Fruit fly (Drosophila melanogaster) ovary, adult (tissue): Measurements from ENCODE around the gene msl-2.

Experiments
- CG17801 ChIP-seq: fragments of 200-800 bp; optimal IDR thresholded peaks from 2 replicates; lab custom pipeline; 2019; ENCODE audit warnings: missing biosample characterization, mild to moderate bottlenecking, missing genetic modification characterization, moderate library complexity; ENCODE audit not compliant: partially characterized antibody

msl-2 gene

DNA sequence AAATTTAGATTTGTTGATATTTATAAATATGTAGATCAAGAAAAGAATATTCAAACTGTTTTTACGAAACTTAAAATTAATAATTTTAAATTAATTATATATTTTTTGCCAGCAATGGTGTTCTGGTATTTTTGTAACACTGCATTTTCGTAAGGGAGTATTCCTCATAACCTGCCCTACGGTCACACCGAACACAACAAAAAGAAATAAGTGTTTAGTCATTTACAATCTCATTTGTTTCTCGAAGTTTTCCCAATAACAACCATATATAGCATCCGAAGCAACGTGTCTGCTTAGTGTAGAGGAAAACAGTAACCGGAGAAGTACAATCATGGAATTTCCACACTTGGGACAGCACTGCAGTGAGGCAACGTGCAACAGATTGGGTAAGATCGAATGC, 13.6 kb downstream of the msl-2 start, which contains the start of gene CG12795:
Gene CG12795, plus strand, starts transcription at position 181 of the 400 bp plus-strand sequence.
- TF ChIP-seq CG17801 (GFP tag; lab: Kevin White, UChicago), result peak; percentile 35

DNA sequence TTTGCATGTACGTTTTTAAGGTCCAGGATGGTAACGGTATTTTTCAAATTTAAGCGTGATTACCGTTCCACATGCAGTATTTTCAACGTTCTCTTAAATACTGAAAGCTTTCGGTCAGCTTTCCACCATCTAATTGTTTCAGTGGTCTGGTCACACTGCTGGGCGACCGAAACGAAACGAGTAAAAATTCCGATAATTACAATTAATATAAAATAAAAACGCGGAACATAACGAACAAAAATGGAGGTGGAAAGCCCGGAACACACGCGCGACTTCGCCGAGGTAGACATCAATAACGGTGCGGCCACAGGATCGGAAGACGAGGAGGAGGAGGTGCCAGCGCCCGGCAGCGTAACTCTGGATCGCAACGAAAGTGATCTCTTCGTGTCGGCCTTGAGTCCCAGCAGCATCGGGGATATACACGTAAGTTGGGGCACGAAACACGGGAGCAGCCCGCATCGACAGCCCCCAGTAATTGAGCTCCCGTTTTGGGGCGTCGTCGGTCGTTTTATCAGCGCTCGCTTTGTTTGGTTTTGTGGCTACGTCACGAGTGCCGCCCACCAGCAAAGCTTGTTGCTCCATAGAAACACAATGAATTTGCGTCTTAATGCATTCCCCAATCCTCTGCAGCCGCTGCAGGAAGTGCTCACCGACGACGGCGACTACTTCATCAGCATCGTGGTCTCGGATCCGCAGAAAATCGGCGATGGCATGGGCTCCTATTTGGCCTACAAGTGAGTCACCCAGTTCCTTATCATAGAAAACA, 16.2 kb downstream of the msl-2 start, which contains the start of gene Snx1:
Gene Snx1, plus strand, starts transcription at position 129 of the 766 bp plus-strand sequence.
- TF ChIP-seq CG17801 (GFP tag; lab: Kevin White, UChicago), result peak; percentile 52

DNA sequence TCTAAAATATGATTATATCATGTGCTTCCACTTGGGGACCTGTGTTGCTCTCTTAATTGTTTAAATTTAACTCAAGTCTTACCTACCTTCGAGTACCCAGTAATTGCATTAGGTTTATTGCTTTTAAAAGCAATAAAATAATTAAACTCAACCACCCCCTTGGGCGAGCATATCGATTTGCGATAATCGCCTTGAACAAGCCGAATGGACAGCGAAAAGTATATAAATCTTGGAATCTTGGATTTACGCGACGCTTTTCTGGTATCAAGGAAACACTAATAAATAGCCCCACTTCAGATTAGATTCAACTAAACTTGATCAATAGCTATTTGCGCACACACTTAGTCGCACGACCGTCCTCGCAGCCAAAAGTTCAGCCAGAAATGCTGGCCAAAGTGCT, 20.3 kb downstream of the msl-2 start, which contains the start of gene CG2772:
Gene CG2772, plus strand, starts transcription at position 338 of the 400 bp plus-strand sequence.
- TF ChIP-seq CG17801 (GFP tag; lab: Kevin White, UChicago), result no peak

DNA sequence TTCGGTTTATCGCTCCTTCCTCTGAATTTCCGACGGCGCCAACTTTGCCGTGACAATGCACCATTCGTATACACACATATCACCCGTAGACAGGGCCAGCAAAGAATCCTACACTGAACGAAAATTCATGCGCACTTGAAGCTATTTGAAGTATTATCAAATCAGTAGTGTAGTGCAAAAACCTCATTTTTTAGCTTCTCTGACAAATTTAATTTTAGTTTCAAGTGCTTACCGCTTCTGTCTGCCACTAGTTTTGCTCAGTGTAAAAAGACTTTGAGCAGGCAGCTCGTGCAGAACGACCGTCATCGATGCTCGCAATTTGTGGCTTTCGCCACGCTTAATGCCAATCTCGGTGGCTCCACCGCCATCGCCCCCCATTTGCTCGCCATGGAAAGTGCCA, 21.1 kb downstream of the msl-2 start:
- TF ChIP-seq CG17801 (GFP tag; lab: Kevin White, UChicago), result no peak

DNA sequence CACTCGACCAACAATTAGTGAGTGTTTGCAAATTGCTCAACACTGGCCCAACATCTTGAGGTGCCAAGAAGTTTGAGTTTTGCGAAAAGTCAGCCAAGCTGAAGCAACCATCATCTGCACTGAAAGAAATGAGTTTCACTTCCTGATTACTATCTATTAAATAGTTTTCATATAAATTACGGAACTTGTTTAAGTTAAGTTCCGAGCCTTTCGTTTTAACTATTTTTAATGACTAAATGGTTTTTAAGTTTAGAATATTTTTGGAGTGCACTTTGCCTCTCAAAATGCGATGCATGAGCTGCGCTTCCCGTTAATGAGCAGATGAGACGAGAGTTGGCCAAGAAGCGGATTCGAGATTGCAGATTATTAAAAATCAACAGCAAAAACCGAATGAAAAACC, 24.2 kb downstream of the msl-2 start:
- TF ChIP-seq CG17801 (GFP tag; lab: Kevin White, UChicago), result no peak

DNA sequence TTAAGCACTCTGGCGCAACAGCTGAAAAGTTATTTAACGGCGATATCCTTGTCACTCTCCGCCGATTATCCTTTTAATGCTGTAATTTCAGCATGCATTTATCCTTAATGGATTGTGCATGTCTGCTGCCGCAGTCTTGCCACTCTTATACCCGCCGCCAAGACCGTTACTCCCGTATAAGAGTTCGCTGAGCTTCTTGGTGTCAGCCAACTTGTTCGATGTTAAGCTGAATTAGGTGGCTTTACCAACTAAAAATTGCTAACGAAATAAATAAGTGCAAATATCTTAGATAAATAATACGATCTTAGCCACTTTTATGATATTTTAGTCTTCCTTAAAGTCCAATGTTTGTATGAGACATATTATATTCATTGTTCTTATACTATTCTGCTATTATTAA, 24.8 kb downstream of the msl-2 start:
- TF ChIP-seq CG17801 (GFP tag; lab: Kevin White, UChicago), result no peak

DNA sequence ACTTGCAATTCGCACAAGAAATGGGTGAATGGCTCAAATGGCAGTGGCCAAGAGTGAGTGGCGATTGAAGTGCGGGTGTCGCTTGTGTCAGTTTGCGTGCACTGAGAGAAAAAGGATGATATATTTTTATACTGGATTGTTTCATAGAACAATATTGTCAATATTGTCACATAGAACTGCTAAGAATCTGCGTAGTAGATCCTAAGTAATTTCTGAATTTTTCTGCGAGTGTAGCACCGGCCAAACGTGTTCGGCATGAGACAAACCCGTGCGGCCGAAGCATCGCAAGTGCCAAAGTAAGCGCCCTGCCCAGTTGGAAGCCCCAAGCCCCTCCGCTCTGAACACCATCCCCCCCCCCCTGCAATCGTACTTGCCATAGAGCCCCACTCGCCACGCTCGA, 25.6 kb downstream of the msl-2 start:
- TF ChIP-seq CG17801 (GFP tag; lab: Kevin White, UChicago), result no peak

DNA sequence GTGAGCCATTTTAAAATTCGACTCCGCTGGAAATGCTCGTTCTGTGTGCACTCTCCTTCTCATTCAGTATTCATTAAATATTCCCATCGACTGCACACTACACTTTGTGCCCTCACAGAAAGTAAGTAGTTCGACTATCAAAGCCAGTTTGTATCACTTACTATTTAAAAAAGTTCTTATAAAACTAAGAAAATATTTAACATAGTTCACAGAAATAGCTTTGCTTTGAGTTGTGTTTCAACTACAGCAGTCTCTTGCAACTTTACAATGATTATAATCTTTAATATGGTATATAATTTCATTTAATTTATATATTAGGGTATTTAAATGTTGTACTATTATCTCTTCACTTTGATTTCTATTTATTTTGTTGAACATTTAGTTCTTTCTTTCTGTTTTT, 26.4 kb downstream of the msl-2 start:
- TF ChIP-seq CG17801 (GFP tag; lab: Kevin White, UChicago), result no peak

DNA sequence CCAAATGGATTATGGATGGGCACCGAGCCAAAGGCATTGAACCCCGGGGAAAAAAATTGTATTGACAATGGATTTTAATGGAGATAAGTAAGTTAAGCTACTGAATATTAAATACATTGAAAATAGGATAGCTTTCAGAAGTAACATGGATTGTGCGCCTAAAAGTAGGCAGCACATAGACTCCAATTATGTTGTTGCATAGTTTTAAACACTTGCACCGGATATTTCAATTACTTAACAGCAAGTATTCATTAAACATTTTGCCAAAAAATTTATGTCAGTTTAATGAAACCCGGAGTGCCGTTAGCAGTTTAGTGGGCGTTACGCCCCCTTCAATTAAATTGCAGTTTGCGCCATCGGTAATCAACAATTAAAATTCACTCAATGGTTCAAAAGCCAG, 27.8 kb downstream of the msl-2 start:
- no peak for TF ChIP-seq CG17801 (GFP tag; lab: Kevin White, UChicago)

DNA sequence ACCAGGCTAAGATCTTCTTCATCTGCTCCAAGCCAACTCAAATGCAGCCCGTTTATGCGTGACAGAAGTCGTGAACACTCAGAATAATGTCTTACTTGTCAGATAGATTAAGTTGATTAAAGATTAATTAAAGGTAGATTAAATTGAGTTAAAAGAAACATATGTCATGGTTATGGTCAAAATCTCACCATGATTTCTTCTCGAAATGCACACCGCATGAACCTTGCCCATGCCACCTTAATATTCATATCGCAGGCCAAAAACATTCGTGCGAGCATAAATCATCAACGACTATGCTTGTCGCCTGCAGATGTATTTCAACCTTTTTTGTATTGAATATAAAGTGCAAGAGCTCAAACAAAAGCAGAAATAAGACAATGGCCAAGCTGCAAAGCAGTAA, 28.8 kb downstream of the msl-2 start:
- TF ChIP-seq CG17801 (GFP tag; lab: Kevin White, UChicago), result no peak

DNA sequence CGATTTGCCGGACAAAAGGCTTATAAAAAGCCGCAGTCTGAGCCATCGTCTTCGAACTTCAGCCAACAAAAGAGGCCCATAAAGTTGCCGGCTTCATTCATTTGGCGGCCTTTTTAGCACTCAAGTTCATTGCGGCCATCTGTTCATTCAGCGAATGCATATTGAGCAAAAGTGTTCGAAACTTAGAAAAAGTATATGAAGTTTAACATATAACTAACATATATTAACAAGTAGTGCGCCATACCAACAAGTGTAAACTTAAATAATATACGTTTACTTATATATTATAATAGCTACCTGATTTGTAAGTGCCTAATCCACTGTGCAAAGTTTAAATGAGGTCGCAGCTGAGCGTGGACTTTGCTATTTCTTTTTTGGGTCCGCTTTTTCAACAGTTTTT, 29.6 kb downstream of the msl-2 start:
- TF ChIP-seq CG17801 (GFP tag; lab: Kevin White, UChicago), result no peak

DNA sequence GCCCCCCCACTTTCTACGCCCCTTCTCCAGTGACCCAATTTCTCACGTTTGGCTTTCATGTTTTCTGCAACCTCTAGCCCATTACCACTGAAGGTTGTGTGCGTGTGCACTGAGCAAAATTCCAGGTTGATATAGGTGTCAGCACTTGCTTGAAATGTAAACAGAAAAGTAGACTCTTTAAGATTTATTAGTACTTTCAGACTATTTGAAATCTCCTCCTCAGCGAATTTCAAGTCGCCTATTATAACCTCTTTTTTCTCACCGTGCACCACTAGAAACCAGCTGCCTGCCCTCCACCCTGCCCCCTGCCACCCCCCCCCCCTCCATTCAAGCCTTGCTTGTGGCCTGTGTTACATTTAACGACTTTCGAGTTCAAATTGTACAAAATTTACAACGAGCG, 30.8 kb downstream of the msl-2 start:
- no peak for TF ChIP-seq CG17801 (GFP tag; lab: Kevin White, UChicago)

DNA sequence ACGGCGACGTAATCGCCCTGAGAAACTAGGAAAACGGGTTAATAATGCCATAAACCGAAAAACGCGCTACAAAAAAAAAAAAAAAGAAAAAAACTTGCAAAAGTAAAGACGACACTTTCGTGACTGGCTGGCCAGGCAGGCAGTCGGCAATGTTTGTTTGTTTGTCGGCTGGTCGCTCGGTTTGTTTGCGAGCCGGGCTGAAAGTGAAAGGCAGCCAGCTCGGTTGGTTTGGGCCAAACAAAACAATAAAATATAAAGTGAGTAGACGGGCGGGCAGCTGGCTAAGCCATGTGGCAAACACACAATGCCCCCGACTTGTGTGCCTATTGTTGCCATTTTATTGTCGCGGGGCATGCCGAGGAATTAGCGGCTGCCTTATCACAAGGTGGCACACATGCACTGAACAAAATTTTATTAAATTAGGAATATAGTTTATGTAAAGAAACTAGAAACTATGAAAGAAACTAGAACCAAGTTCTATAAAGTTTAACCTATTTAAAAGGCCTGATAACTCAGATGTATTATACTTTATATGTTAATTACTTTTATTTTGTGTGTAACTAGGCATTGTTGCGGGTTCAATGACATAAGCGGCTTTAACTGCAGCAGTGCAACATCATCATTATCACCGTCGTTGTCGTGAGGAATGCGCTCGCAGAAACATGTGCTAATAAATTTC, 37.4 kb downstream of the msl-2 start:
- TF ChIP-seq CG17801 (GFP tag; lab: Kevin White, UChicago), result no peak

DNA sequence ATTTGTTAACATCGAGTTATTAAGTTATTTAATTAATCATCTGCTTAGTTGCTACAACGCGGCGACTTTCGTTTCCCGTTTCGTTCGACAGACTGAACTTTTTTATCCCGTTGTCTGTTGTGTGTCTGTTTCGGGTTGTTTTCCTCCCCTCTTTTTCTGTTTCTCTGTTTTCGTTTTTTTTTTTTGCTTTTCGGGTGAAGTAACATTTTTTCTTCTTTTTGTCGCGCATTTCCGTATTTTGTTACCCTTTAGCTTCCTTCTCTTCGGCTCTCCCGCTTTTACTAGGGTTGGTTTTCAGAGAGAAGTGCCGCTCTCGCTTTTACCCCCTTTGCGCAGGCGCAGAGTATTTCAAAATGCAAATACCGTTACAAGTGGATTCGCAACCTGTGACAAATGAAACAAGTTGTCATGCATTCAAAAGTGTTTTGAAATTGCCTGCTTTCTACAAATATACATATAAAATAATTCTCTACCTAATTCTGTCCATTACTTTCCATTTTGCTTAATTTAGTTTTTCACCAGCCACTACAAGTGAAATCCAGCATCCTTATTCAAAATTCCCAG, 39.2 kb downstream of the msl-2 start, which contains the start of gene Pgant2:
Gene Pgant2, minus strand, starts transcription at position 51 of the 564 bp plus-strand sequence.
- TF ChIP-seq CG17801 (GFP tag; lab: Kevin White, UChicago), result no peak

DNA sequence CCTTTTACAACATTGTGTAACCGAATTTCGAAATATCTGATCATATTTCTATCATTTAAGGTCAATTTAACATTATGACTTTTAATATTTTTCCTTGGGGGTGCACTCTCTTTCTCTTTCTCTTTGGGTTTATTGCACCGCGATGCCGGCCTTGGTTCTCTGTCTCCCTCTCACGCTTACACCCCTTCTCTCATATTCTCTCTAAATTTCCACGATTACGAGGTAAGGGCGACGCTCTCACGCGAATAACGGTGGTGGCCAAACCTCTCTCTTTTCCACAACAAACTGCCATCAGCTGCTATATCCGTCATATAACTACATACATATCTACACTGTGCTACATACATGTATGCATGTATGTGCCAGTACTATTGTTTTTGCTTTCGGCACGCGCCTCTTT, 40.0 kb downstream of the msl-2 start:
- TF ChIP-seq CG17801 (GFP tag; lab: Kevin White, UChicago), result no peak
